Worm (Caenorhabditis elegans) whole organism, L4 larva: ENCODE results near the gene srx-87.
A peak's percentile ranks its signal among the peaks of the same experiment; 100 is the strongest.

Experiments used
- D1046.2 ChIP-seq: fragments of 200-800 bp; sonication (Bioruptor generic); IDR thresholded peaks from 2 replicates; pipeline ENCODE4 v1.3.6; 2022; ENCODE audit warnings: missing genetic modification characterization, missing compliant biosample characterization
- F10B5.3 ChIP-seq: sonication (generic microtip); optimal IDR thresholded peaks from 2 replicates; lab custom pipeline; 2016; ENCODE audit warnings: mild to moderate bottlenecking, missing genetic modification characterization, missing compliant biosample characterization
- F37D6.2 ChIP-seq: sonication (generic microtip); optimal IDR thresholded peaks from 2 replicates; lab custom pipeline; 2016; ENCODE audit warnings: mild to moderate bottlenecking, missing genetic modification characterization, missing compliant biosample characterization
- R02D3.7 ChIP-seq: fragments of 150-350 bp; sonication (generic microtip); optimal IDR thresholded peaks from 3 replicates; lab custom pipeline; 2014; ENCODE audit warnings: missing biosample characterization, missing genetic modification characterization
- Y48G9A.11 ChIP-seq: fragments of 200-800 bp; sonication (Bioruptor generic); IDR thresholded peaks from 2 replicates; pipeline ENCODE4 v1.3.6; 2022; ENCODE audit warnings: missing genetic modification reagents, missing genetic modification characterization, missing compliant biosample characterization
- Y75B8A.6 ChIP-seq: fragments of 200-800 bp; sonication (Bioruptor generic); IDR thresholded peaks from 2 replicates; pipeline ENCODE4 v1.3.6; 2022; ENCODE audit warnings: missing genetic modification reagents, missing genetic modification characterization, missing compliant biosample characterization
- ZK337.2 ChIP-seq: fragments of 200-800 bp; sonication (Bioruptor generic); IDR thresholded peaks from 2 replicates; pipeline ENCODE4 v1.3.6; 2022; ENCODE audit warnings: missing genetic modification reagents, missing genetic modification characterization, missing compliant biosample characterization
- aha-1 ChIP-seq: fragments of 150-350 bp; peaks from one replicate; lab custom pipeline; 2014; ENCODE audit warnings: missing biosample characterization, missing genetic modification characterization
- aly-2 ChIP-seq: sonication (generic microtip); optimal IDR thresholded peaks from 2 replicates; lab custom pipeline; 2018; ENCODE audit warnings: missing biosample characterization, missing genetic modification characterization
- ceh-28 ChIP-seq: fragments of 150-350 bp; optimal IDR thresholded peaks from 2 replicates; lab custom pipeline; 2014; ENCODE audit warnings: missing biosample characterization, missing genetic modification reagents, missing genetic modification characterization
- ceh-44 ChIP-seq: fragments of 200-800 bp; sonication (Bioruptor generic); IDR thresholded peaks from 2 replicates; pipeline ENCODE4 v1.3.6; 2022; ENCODE audit warnings: missing genetic modification reagents, missing genetic modification characterization, missing compliant biosample characterization
- ceh-82 ChIP-seq: sonication (generic microtip); optimal IDR thresholded peaks from 2 replicates; lab custom pipeline; 2017; ENCODE audit warnings: missing biosample characterization, missing genetic modification characterization
- ces-1 ChIP-seq: fragments of 150-350 bp; sonication (generic microtip); optimal IDR thresholded peaks from 4 replicates; lab custom pipeline; 2014; ENCODE audit warnings: missing biosample characterization, missing genetic modification reagents, missing genetic modification characterization
- cey-2 ChIP-seq: sonication (generic microtip); optimal IDR thresholded peaks from 3 replicates; lab custom pipeline; 2017; ENCODE audit warnings: missing genetic modification characterization, mild to moderate bottlenecking, missing compliant biosample characterization, antibody characterized with exemption, borderline replicate concordance; ENCODE audit not compliant: insufficient read depth
- dmd-9 ChIP-seq: fragments of 200-800 bp; sonication (Bioruptor generic); IDR thresholded peaks from 2 replicates; pipeline ENCODE4 v1.3.6; 2022; ENCODE audit warnings: missing genetic modification reagents, missing genetic modification characterization, missing compliant biosample characterization
- duxl-1 ChIP-seq: sonication (generic microtip); optimal IDR thresholded peaks from 2 replicates; lab custom pipeline; 2016; ENCODE audit warnings: mild to moderate bottlenecking, missing genetic modification characterization, moderate library complexity, missing compliant biosample characterization; ENCODE audit not compliant: poor library complexity
- dve-1 ChIP-seq: sonication (generic microtip); optimal IDR thresholded peaks from 2 replicates; lab custom pipeline; 2017; ENCODE audit warnings: antibody characterized with exemption, mild to moderate bottlenecking, missing genetic modification characterization, missing compliant biosample characterization; ENCODE audit not compliant: insufficient read depth
- egl-27 ChIP-seq: sonication (generic microtip); optimal IDR thresholded peaks from 3 replicates; lab custom pipeline; 2017; ENCODE audit warnings: missing biosample characterization, missing genetic modification reagents, missing genetic modification characterization
- egl-43 ChIP-seq: fragments of 200-800 bp; sonication (Bioruptor generic); IDR thresholded peaks from 2 replicates; pipeline ENCODE4 v1.3.6; 2022; ENCODE audit warnings: missing genetic modification reagents, missing genetic modification characterization, missing compliant biosample characterization
- lin-1 ChIP-seq: fragments of 200-800 bp; sonication (Bioruptor generic); IDR thresholded peaks from 2 replicates; pipeline ENCODE4 v1.3.6; 2022; ENCODE audit warnings: missing genetic modification reagents, missing genetic modification characterization, missing compliant biosample characterization
- lin-15B ChIP-seq: fragments of 150-350 bp; sonication (generic microtip); optimal IDR thresholded peaks from 3 replicates; lab custom pipeline; 2014; ENCODE audit warnings: missing biosample characterization, missing genetic modification characterization
- lin-29 ChIP-seq: fragments of 200-800 bp; sonication (Bioruptor generic); IDR thresholded peaks from 2 replicates; pipeline ENCODE4 v1.3.6; 2022; ENCODE audit warnings: missing genetic modification reagents, missing genetic modification characterization, missing compliant biosample characterization
- lsy-2 ChIP-seq, 2 experiments: fragments of 150-350 bp in 1 of 2; sonication (generic microtip) in 1 of 2; optimal IDR thresholded peaks; 2 replicates each; lab custom pipeline; 2014 to 2017; ENCODE audit warnings: missing biosample characterization in 2 of 2, missing genetic modification characterization in 2 of 2
- madf-9 ChIP-seq: fragments of 200-800 bp; sonication (Bioruptor generic); conservative IDR thresholded peaks from 2 replicates; pipeline ENCODE4 v1.3.6; 2022; ENCODE audit warnings: missing genetic modification reagents, missing genetic modification characterization, missing compliant biosample characterization
- mes-2 ChIP-seq: sonication (generic microtip); optimal IDR thresholded peaks from 2 replicates; lab custom pipeline; 2016; ENCODE audit warnings: missing genotype, mild to moderate bottlenecking, missing genetic modification characterization, missing compliant biosample characterization; ENCODE audit not compliant: poor library complexity, severe bottlenecking
- mxl-3 ChIP-seq: fragments of 200-800 bp; sonication (Bioruptor generic); optimal IDR thresholded peaks from 2 replicates; lab custom pipeline; 2018; ENCODE audit warnings: mild to moderate bottlenecking, missing genetic modification characterization, missing compliant biosample characterization
- nhr-11 ChIP-seq: fragments of 150-350 bp; optimal IDR thresholded peaks from 2 replicates; lab custom pipeline; 2014; ENCODE audit warnings: missing biosample characterization, missing genetic modification characterization
- nhr-25 ChIP-seq: sonication (generic microtip); optimal IDR thresholded peaks from 2 replicates; lab custom pipeline; 2017; ENCODE audit warnings: missing genetic modification characterization, mild to moderate bottlenecking, missing compliant biosample characterization, antibody characterized with exemption, moderate library complexity, borderline replicate concordance; ENCODE audit not compliant: insufficient read depth
- nhr-48 ChIP-seq: sonication (generic microtip); optimal IDR thresholded peaks from 2 replicates; lab custom pipeline; 2016; ENCODE audit warnings: mild to moderate bottlenecking, missing genetic modification characterization, missing compliant biosample characterization
- nhr-6 ChIP-seq: fragments of 150-350 bp; optimal IDR thresholded peaks from 2 replicates; lab custom pipeline; 2014; ENCODE audit warnings: missing biosample characterization, missing genetic modification characterization
- nhr-77 ChIP-seq: fragments of 150-350 bp; optimal IDR thresholded peaks from 2 replicates; lab custom pipeline; 2014; ENCODE audit warnings: missing biosample characterization, missing genetic modification characterization
- pha-4 ChIP-seq, 2 experiments: fragments of 150-350 bp in 1 of 2; fragments of 200-800 bp in 1 of 2; sonication (Bioruptor generic) in 1 of 2; IDR thresholded peaks in 1 of 2; optimal IDR thresholded peaks in 1 of 2; 2 replicates each; pipeline versions ENCODE4 v1.3.6 to Lab custom; 2014 to 2022; ENCODE audit warnings: missing genetic modification characterization in 2 of 2, missing genetic modification reagents in 2 of 2, missing biosample characterization in 1 of 2, missing compliant biosample characterization in 1 of 2
- php-3 ChIP-seq: fragments of 200-800 bp; sonication (Bioruptor generic); IDR thresholded peaks from 2 replicates; pipeline ENCODE4 v1.3.6; 2022; ENCODE audit warnings: missing genetic modification reagents, missing genetic modification characterization, missing compliant biosample characterization
- pqm-1 ChIP-seq: sonication (generic microtip); optimal IDR thresholded peaks from 2 replicates; lab custom pipeline; 2017; ENCODE audit warnings: missing biosample characterization, missing genetic modification characterization
- sdz-12 ChIP-seq: fragments of 200-800 bp; sonication (Bioruptor generic); optimal IDR thresholded peaks from 2 replicates; lab custom pipeline; 2018; ENCODE audit warnings: mild to moderate bottlenecking, missing genetic modification characterization, missing compliant biosample characterization
- snpc-1.2 ChIP-seq: fragments of 200-800 bp; sonication (Bioruptor generic); IDR thresholded peaks from 2 replicates; pipeline ENCODE4 v1.3.6; 2022; ENCODE audit warnings: missing genetic modification reagents, missing genetic modification characterization, missing compliant biosample characterization
- snpc-4 ChIP-seq: fragments of 150-350 bp; optimal IDR thresholded peaks from 2 replicates; lab custom pipeline; 2014; ENCODE audit warnings: missing biosample characterization, missing genetic modification characterization
- spr-1 ChIP-seq: sonication (generic microtip); optimal IDR thresholded peaks from 2 replicates; lab custom pipeline; 2016; ENCODE audit warnings: mild to moderate bottlenecking, missing genetic modification characterization, missing compliant biosample characterization
- spr-3 ChIP-seq: fragments of 200-800 bp; sonication (Bioruptor generic); optimal IDR thresholded peaks from 2 replicates; lab custom pipeline; 2018; ENCODE audit warnings: mild to moderate bottlenecking, missing genetic modification characterization, missing compliant biosample characterization
- tag-97 ChIP-seq: fragments of 200-800 bp; sonication (Bioruptor generic); IDR thresholded peaks from 2 replicates; pipeline ENCODE4 v1.3.6; 2022; ENCODE audit warnings: missing genetic modification characterization, missing compliant biosample characterization
- unc-130 ChIP-seq: sonication (generic microtip); optimal IDR thresholded peaks from 2 replicates; lab custom pipeline; 2016; ENCODE audit warnings: missing genetic modification reagents, missing genetic modification characterization, missing compliant biosample characterization
- unc-62 ChIP-seq, 3 experiments: fragments of 150-350 bp in 1 of 3; sonication (generic microtip); optimal IDR thresholded peaks in 2 of 3; peaks in 1 of 3; 1 replicate in 1 of 3; 2 replicates in 2 of 3; lab custom pipeline; 2014 to 2017; ENCODE audit warnings: missing biosample characterization in 3 of 3, missing genetic modification characterization in 3 of 3, missing genetic modification reagents in 3 of 3, missing genotype in 1 of 3
- vab-7 ChIP-seq: fragments of 200-800 bp; sonication (Bioruptor generic); IDR thresholded peaks from 2 replicates; pipeline ENCODE4 v1.3.6; 2022; ENCODE audit warnings: missing genetic modification reagents, missing genetic modification characterization, missing compliant biosample characterization
- ztf-7 ChIP-seq: fragments of 150-350 bp; optimal IDR thresholded peaks from 2 replicates; lab custom pipeline; 2014; ENCODE audit warnings: missing biosample characterization, missing genetic modification characterization

Gene srx-87

DNA sequence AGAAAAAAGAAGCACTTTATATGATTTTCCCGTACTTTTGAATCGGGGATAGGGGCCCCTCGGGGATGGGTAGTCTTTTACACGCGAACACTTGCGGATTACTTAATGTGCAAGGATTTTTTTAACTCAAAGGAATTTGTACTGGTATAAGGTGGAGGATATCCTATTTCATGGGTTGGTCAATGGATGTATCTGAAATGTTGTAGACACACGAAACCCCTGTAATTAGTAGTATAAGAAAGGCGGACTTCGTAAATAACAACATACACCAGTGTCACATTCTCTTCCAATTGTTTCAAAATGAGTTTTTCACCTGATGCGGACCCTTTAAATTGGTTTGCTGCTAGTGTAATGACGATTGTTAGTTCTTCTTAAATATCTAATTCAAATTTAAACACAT lies 28.8 kb downstream of the srx-87 start, which contains the start of gene srx-80:
Gene srx-80 (plus strand): TSS at position 301 of the 400 bp plus-strand sequence.
- TF ChIP-seq F37D6.2 (tag; lab: Kevin White, UChicago), result no peak
- no peak for TF ChIP-seq nhr-11 (tag; lab: Kevin White, UChicago)
- TF ChIP-seq nhr-6 (tag; lab: Kevin White, UChicago), result no peak
- no peak for TF ChIP-seq mxl-3
- TF ChIP-seq php-3 (GFP tag; lab: Robert Waterston, UW), result no peak
- TF ChIP-seq lin-29, result no peak
- no peak for TF ChIP-seq ceh-44
- TF ChIP-seq mes-2 (tag; lab: Kevin White, UChicago), result no peak
- no peak for TF ChIP-seq Y48G9A.11 (GFP tag; lab: Robert Waterston, UW)
- no peak for TF ChIP-seq ceh-82 (tag; lab: Kevin White, UChicago)
- no peak for TF ChIP-seq ZK337.2 (GFP tag; lab: Robert Waterston, UW)
- TF ChIP-seq cey-2, result no peak
- no peak for TF ChIP-seq D1046.2 (GFP tag; lab: Robert Waterston, UW)
- TF ChIP-seq nhr-25 (tag; lab: Kevin White, UChicago), result no peak
- no peak for TF ChIP-seq lin-1 (GFP tag; lab: Robert Waterston, UW)

DNA sequence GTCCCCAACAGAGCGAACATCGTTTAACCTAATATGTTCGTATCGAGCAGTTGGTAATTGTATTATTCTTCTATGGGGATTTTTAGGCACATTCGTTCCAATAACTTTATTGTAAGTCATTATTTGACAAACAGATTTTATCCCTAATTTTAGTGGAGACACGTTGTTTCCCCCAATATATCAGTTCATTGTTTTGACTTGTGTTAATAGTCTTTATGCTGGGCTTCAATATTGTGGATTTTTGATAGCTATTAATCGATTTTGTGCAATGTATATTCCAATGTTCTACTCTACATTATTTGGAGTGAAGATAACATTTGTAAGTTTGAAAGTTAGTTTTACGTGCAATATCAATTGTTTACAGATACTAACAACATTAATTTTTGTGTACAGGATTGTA lies 29.2 kb downstream of the srx-87 start:
- peak in 1 of 2 experiments; percentile 94 for TF ChIP-seq unc-62 (GFP tag; optimal IDR thresholded peaks at IDR 0.05 in 1 of 2; lab: Kevin White, UChicago)
- TF ChIP-seq unc-62 (tag; optimal IDR thresholded peaks at IDR 0.05; lab: Kevin White, UChicago), result no peak
- TF ChIP-seq duxl-1 (tag; lab: Kevin White, UChicago), result no peak
- no peak for TF ChIP-seq ceh-28 (tag; lab: Kevin White, UChicago)

DNA sequence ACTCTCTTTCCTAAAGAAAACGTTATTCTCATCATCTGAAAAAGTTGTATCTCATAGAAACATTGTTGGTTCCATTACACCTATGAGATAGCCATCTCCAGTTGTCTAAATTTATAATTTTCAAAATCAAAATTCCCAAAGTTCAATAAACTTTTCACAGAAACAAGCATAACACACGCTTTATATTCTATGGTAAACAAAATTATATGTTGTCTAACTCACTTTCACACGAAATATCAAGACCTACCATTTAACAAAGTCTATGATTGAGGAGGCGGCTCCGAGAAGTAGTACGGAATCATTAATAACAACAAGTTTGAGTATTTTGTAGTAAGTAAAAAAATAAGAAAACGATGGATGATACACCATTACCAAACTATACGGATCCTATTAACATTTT lies 34.1 kb downstream of the srx-87 start, which contains the start of gene srx-84:
Gene srx-84 (plus strand): TSS at position 301 of the 400 bp plus-strand sequence.
- no peak for TF ChIP-seq mes-2 (tag; lab: Kevin White, UChicago)
- TF ChIP-seq spr-3 (GFP tag; lab: Kevin White, UChicago), result no peak
- no peak for TF ChIP-seq sdz-12 (GFP tag; lab: Kevin White, UChicago)
- TF ChIP-seq madf-9, result no peak
- no peak for TF ChIP-seq spr-1
- no peak for TF ChIP-seq ces-1
- no peak for TF ChIP-seq egl-43 (GFP tag; lab: Robert Waterston, UW)
- no peak for TF ChIP-seq php-3 (GFP tag; lab: Robert Waterston, UW)
- TF ChIP-seq vab-7 (GFP tag; lab: Robert Waterston, UW), result no peak
- no peak for TF ChIP-seq dmd-9 (GFP tag; lab: Robert Waterston, UW)
- TF ChIP-seq tag-97 (GFP tag; lab: Robert Waterston, UW), result no peak
- no peak for TF ChIP-seq aly-2 (tag; lab: Kevin White, UChicago)
- TF ChIP-seq dve-1 (tag; lab: Kevin White, UChicago), result no peak
- TF ChIP-seq egl-27 (tag; lab: Kevin White, UChicago), result no peak
- TF ChIP-seq unc-130 (GFP tag; lab: Kevin White, UChicago), result no peak
- no peak for TF ChIP-seq nhr-48 (tag; lab: Kevin White, UChicago)
- TF ChIP-seq nhr-77, result no peak
- TF ChIP-seq lsy-2 (tag; optimal IDR thresholded peaks at IDR 0.05; lab: Kevin White, UChicago), result no peak

DNA sequence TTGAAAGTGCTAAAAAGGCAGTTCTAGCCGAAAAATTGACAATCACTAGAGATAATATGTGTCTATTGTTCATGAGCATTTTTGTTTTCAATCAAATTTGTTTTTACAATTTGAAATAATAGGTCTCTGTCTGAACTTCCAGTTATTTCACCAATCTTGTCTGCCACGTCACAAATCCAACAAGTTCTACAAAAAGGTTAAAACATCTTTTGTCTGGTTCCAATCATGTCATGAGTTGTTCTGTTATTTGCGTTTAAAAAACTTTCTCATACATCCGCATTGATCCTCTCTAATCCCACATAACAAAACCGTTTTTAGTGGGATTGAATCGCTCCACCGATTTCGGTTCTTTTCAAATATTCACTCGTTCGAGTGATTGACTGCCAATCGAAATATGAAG lies 36.1 kb downstream of the srx-87 start, which contains the start of gene F35B12.9:
Gene F35B12.9 (plus strand): TSS at position 372 of the 400 bp plus-strand sequence.
- TF ChIP-seq snpc-1.2 (GFP tag; lab: Robert Waterston, UW) (no peak), ztf-7 (tag; lab: Kevin White, UChicago) (no peak), R02D3.7 (tag; lab: Kevin White, UChicago) (no peak), F10B5.3 (tag; lab: Kevin White, UChicago) (no peak), pha-4 (GFP tag; IDR thresholded peaks at IDR 0.05; lab: Robert Waterston, UW) (no peak), pha-4 (tag; optimal IDR thresholded peaks at IDR 0.05; lab: Kevin White, UChicago) (no peak), snpc-4 (tag; lab: Kevin White, UChicago) (no peak), nhr-25 (tag; lab: Kevin White, UChicago) (no peak), aha-1 (tag; lab: Kevin White, UChicago) (peak; percentile 94), ceh-82 (tag; lab: Kevin White, UChicago) (no peak), pqm-1 (tag; lab: Kevin White, UChicago) (no peak), unc-62 (GFP tag; optimal IDR thresholded peaks at IDR 0.05 in 1 of 2; lab: Kevin White, UChicago) (peak in 1 of 2 experiments; percentile 18), unc-62 (tag; optimal IDR thresholded peaks at IDR 0.05; lab: Kevin White, UChicago) (no peak), Y75B8A.6 (GFP tag; lab: Robert Waterston, UW) (no peak), lin-15B (tag; lab: Kevin White, UChicago) (no peak), php-3 (GFP tag; lab: Robert Waterston, UW) (no peak)
- TF ChIP-seq, all 104 proteins: peak for 2
